Fruit fly (Drosophila melanogaster): ENCODE measurements around the gene CG8202.

Gene CG8202

DNA sequence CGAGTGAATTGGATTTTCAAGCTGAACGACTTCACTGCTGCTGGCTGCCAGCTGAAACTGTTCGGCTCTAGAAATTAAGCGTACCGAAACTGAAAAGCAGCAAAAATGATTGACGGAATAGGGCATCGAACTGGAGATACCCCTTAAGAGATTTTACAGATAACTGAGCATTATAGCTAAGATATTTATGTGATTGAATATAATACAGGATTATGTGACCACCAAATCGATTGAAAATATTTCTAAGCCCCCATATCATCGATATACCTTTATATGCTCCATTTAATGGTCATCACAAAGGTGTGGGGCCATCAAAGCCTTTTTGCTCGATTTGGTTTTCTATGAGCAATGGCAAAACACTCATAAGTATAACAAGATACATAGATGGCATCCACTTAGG is 52.9 kb downstream of the CG8202 start (continued):
- TF ChIP-seq Pdp1 (GFP tag; optimal IDR thresholded peaks at IDR 0.05), result peak in 1 of 2 experiments; percentile 53
- TF ChIP-seq cas (GFP tag; IDR thresholded peaks at IDR 0.05), result peak; percentile 29; the same call in 1 of the 2 replicates
- no peak for TF ChIP-seq Doc2 (GFP tag; IDR thresholded peaks at IDR 0.05)
- no peak for TF ChIP-seq cato (GFP tag; optimal IDR thresholded peaks at IDR 0.05; ENCODE audit: borderline replicate concordance)
- TF ChIP-seq CG14441 (GFP tag; IDR thresholded peaks at IDR 0.05), result peak; percentile 68
- peak; percentile 5 for TF ChIP-seq Hr3 (GFP tag; optimal IDR thresholded peaks at IDR 0.05)
- TF ChIP-seq ara (GFP tag; IDR thresholded peaks at IDR 0.05), result 0 out of 2 replicates have a peak, but pooled peaks have one; percentile 27
- TF ChIP-seq chn (GFP tag; optimal IDR thresholded peaks at IDR 0.05), result peak; percentile 23
- peak; percentile 76 for TF ChIP-seq Drgx (GFP tag; IDR thresholded peaks at IDR 0.05)
- no peak for TF ChIP-seq nau (GFP tag; optimal IDR thresholded peaks at IDR 0.05)
- TF ChIP-seq CG6254 (GFP tag; optimal IDR thresholded peaks at IDR 0.05), result no peak
- TF ChIP-seq ranshi (GFP tag; IDR thresholded peaks at IDR 0.05), result peak; percentile 45; the same call in 1 of the 2 replicates
- peak; percentile 50 for TF ChIP-seq sisA (GFP tag; IDR thresholded peaks at IDR 0.05)
- TF ChIP-seq CG17328 (GFP tag; IDR thresholded peaks at IDR 0.05), result peak; percentile 44; the same call in 1 of the 2 replicates
- peak; percentile 37 for TF ChIP-seq caup (GFP tag; optimal IDR thresholded peaks at IDR 0.05; ENCODE audit: severe bottlenecking)
- TF ChIP-seq PHDP (tag; optimal IDR thresholded peaks at IDR 0.05), result no peak
- peak; percentile 7 for TF ChIP-seq CG17829 (tag; optimal IDR thresholded peaks at IDR 0.05)
- TF ChIP-seq emc (GFP tag; optimal IDR thresholded peaks at IDR 0.05), result no peak
- no peak for TF ChIP-seq NK7.1 (GFP tag; optimal IDR thresholded peaks at IDR 0.05)
- TF ChIP-seq Max (GFP tag; optimal IDR thresholded peaks at IDR 0.05), result no peak
- peak; percentile 25; the same call in 1 of the 2 replicates for TF ChIP-seq MBD-R2 (GFP tag; IDR thresholded peaks at IDR 0.05)
- TF ChIP-seq Dip2 (GFP tag; IDR thresholded peaks at IDR 0.05), result no peak
- peak; percentile 58 for TF ChIP-seq CG13424 (tag; optimal IDR thresholded peaks at IDR 0.05)
- TF ChIP-seq usp (GFP tag; optimal IDR thresholded peaks at IDR 0.05), result no peak
- TF ChIP-seq CG4404 (GFP tag; IDR thresholded peaks at IDR 0.05), result 0 out of 2 replicates have a peak, but pooled peaks have one; percentile 18
- TF ChIP-seq sd (tag; optimal IDR thresholded peaks at IDR 0.05), result no peak
- TF ChIP-seq CG15011 (GFP tag; optimal IDR thresholded peaks at IDR 0.05), result no peak
- TF ChIP-seq Sin3A (optimal IDR thresholded peaks at IDR 0.05), result no peak
- TF ChIP-seq CG9932 (GFP tag; IDR thresholded peaks at IDR 0.05), result peak; percentile 69
- no peak for TF ChIP-seq Dek (tag; optimal IDR thresholded peaks at IDR 0.05)
- TF ChIP-seq CG12236 (GFP tag; optimal IDR thresholded peaks at IDR 0.05), result no peak
- TF ChIP-seq pnt (GFP tag; optimal IDR thresholded peaks at IDR 0.05), result peak; percentile 53
- peak; percentile 12 for TF ChIP-seq ATbp (GFP tag; optimal IDR thresholded peaks at IDR 0.05)
- peak; percentile 23 for TF ChIP-seq Dad (GFP tag; optimal IDR thresholded peaks at IDR 0.05)
- TF ChIP-seq CG10565 (GFP tag; optimal IDR thresholded peaks at IDR 0.05), result no peak
- TF ChIP-seq unc-4 (GFP tag; IDR thresholded peaks at IDR 0.05; ENCODE audit: partially characterized antibody), result no peak
- TF ChIP-seq MESR4 (GFP tag; optimal IDR thresholded peaks at IDR 0.05), result no peak
- TF ChIP-seq hth (optimal IDR thresholded peaks at IDR 0.05), result no peak
- TF ChIP-seq Ravus (GFP tag; IDR thresholded peaks at IDR 0.05), result 0 out of 2 replicates have a peak, but pooled peaks have one; percentile 2
- TF ChIP-seq grn (GFP tag; optimal IDR thresholded peaks at IDR 0.05), result no peak
- TF ChIP-seq CG12155 (GFP tag; optimal IDR thresholded peaks at IDR 0.05), result no peak
- TF ChIP-seq fd96Cb (tag; optimal IDR thresholded peaks at IDR 0.05), result no peak
- TF ChIP-seq fd102C (GFP tag; optimal IDR thresholded peaks at IDR 0.05), result no peak
- peak; percentile 25 for TF ChIP-seq CG16863 (GFP tag; optimal IDR thresholded peaks at IDR 0.05)
- TF ChIP-seq Ada2b (GFP tag; IDR thresholded peaks at IDR 0.05), result peak; percentile 77
- TF ChIP-seq slou (GFP tag; optimal IDR thresholded peaks at IDR 0.05), result no peak
- TF ChIP-seq CG12219 (GFP tag; optimal IDR thresholded peaks at IDR 0.05), result peak; percentile 48
- TF ChIP-seq CG14667 (GFP tag; IDR thresholded peaks at IDR 0.05), result peak; percentile 28; the same call in 1 of the 2 replicates
- peak; percentile 3 for TF ChIP-seq pb (GFP tag; optimal IDR thresholded peaks at IDR 0.05)
- 0 out of 2 replicates have a peak, but pooled peaks have one; percentile 23 for TF ChIP-seq ro (GFP tag; IDR thresholded peaks at IDR 0.05)
- peak; percentile 66 for TF ChIP-seq Xrp1 (GFP tag; IDR thresholded peaks at IDR 0.05)
- TF ChIP-seq Taf1 (GFP tag; IDR thresholded peaks at IDR 0.05), result 0 out of 2 replicates have a peak, but pooled peaks have one; percentile 44

Data from whole organism, embryonic.